Fruit fly (Drosophila melanogaster): ENCODE measurements around the gene CG32440.

The CG32440 gene

DNA sequence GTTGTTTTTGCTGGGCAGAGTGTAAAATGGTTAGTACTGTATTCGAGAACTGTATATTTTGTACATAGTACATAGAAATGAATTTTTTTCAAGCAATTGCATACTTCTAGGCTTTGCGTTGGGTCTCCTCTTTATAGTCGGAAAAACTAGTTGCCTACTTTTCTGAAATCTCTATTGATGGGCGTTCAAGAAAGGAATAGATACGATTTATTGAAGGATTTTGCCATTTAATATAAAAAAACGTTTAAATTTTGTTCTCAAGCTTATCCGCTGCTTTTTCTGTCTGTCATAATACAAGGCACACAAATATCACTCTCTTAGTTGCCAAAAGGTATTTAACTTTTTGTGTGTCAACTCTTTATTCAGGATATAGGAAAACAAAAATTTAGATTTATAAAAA lies at the start of gene CG32440:
Gene CG32440, plus strand, starts transcription at position 301 of the 400 bp plus-strand sequence.
- no peak for TF ChIP-seq pan (optimal IDR thresholded peaks at IDR 0.05)
- no peak for TF ChIP-seq CG8478 (optimal IDR thresholded peaks at IDR 0.05)
- TF ChIP-seq EcR (GFP tag; optimal IDR thresholded peaks at IDR 0.05): no peak
- no peak for TF ChIP-seq usp (GFP tag; optimal IDR thresholded peaks at IDR 0.05)
- TF ChIP-seq Dll (optimal IDR thresholded peaks at IDR 0.05): no peak
- no peak for TF ChIP-seq psq (optimal IDR thresholded peaks at IDR 0.05)

DNA sequence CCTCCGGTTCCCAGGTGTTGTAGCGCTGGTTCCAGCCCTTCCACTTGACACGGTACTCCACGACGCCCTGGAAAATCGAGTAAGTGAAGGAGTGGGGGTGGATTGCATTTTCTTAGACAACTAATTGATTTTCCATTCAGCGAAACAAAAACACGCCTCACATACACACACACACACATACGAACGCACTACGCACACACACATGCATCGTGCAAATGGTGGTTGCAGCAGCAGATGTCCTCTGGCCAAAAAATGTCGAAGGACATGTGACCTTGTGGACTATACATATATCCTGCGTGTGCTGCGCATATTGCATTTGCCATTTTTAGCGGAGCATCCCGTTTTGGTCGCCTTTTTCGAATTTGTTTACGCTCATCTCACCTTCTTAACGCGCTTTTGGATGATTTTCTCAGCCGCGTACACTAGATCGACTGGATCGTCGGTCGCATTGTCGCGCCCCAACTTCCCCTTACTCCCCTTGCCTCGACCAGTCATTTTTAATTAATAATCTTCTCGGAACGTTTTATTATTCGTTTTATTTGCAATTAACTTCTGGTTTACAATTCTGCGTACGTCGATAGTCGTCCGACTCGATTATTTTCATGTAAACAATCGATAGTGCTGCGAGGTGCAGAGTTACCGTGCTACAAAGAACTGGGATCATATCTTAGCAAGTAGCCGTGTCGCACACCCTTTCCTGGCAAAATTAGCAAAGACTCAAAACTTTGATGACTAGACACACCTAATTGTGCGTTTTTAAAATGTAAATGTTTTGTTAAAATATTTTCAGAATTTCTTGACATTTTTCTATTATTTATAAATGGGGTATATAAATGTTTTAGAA lies 42.3 kb upstream of the CG32440 start, which contains the start of gene Pc:
Gene Pc, minus strand, starts transcription at position 605 of the 844 bp plus-strand sequence.
- TF ChIP-seq psq (optimal IDR thresholded peaks at IDR 0.05): no peak
- TF ChIP-seq EcR (GFP tag; optimal IDR thresholded peaks at IDR 0.05): no peak
- TF ChIP-seq pan (optimal IDR thresholded peaks at IDR 0.05): no peak
- TF ChIP-seq usp (GFP tag; optimal IDR thresholded peaks at IDR 0.05): no peak
- TF ChIP-seq Dll (optimal IDR thresholded peaks at IDR 0.05): no peak
- no peak for TF ChIP-seq CG8478 (optimal IDR thresholded peaks at IDR 0.05)

DNA sequence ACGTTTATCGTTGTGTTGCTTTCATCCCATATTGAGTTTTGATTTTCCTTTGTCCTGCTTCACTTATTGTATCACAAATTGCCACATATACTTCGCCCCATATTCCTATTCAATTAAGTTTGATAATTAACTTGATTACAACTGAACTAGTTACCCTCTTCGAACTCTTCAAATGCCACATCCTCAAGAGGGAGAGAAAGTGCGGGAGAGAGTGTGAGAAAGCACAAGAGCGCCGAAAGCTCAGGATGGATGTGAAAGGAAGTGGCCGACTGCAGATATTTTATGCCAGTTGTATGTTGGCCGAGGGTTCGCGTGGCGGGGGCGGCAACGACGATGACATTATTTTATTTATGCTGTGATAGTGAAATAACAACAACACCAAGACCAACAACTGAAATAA lies 41.5 kb upstream of the CG32440 start, which contains the start of gene Rab26:
Gene Rab26, plus strand, starts transcription at position 301 of the 400 bp plus-strand sequence.
- TF ChIP-seq EcR (GFP tag; optimal IDR thresholded peaks at IDR 0.05) (no peak), pan (optimal IDR thresholded peaks at IDR 0.05) (no peak), Dll (optimal IDR thresholded peaks at IDR 0.05) (no peak), psq (optimal IDR thresholded peaks at IDR 0.05) (no peak), usp (GFP tag; optimal IDR thresholded peaks at IDR 0.05) (no peak), CG8478 (optimal IDR thresholded peaks at IDR 0.05) (no peak)

DNA sequence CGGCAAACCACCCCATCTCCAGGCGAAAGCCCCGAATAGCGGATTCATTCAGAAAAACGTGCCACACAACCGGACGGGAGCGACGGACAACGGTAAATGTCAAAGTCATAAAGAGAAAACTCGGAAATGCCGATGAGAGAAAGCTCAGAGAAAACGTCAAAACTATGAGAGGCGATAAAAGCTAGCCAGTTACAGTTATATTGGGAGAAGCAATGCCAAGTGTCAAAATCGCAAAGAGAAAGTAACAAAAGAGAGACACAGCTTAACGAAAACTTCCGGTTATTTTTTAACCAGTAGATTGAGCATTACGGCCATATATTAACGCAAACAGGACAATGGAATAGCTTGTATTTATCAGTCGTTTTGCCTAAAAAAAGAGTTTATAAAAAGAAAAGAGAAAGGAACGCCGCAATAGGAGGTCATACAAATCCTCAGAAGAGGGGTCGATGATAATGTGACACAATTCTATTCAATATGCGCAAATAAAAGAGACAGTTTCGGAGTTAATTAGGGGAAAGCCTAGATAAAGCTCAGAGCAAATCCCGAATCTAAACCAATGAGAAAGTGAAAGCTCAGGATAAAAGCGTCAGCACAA lies 40.6 kb upstream of the CG32440 start:
- TF ChIP-seq usp (GFP tag; optimal IDR thresholded peaks at IDR 0.05) (no peak), psq (optimal IDR thresholded peaks at IDR 0.05) (no peak), EcR (GFP tag; optimal IDR thresholded peaks at IDR 0.05) (no peak), pan (optimal IDR thresholded peaks at IDR 0.05) (no peak), Dll (optimal IDR thresholded peaks at IDR 0.05) (no peak), CG8478 (optimal IDR thresholded peaks at IDR 0.05) (no peak)

DNA sequence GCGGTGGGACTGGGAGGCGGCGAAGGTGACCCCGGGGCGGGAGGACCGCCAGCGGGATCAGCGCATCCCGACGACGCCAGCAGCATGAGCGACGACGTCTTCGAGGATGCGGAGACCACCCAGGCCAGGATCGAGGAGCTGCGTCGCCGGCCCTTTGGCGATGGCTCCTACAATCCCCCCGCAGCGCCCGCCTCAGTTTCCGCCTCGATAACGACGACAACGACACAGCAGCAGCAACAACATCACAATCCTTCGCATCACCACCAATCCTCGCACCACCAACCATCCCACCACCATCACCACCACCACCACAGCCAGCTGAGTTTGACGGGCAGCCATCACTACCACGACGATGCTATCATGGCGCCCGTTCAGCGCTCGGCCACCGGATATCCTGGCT lies 40.0 kb upstream of the CG32440 start:
- TF ChIP-seq usp (GFP tag; optimal IDR thresholded peaks at IDR 0.05) (no peak), CG8478 (optimal IDR thresholded peaks at IDR 0.05) (no peak), EcR (GFP tag; optimal IDR thresholded peaks at IDR 0.05) (no peak), psq (optimal IDR thresholded peaks at IDR 0.05) (no peak), Dll (optimal IDR thresholded peaks at IDR 0.05) (no peak), pan (optimal IDR thresholded peaks at IDR 0.05) (no peak)

DNA sequence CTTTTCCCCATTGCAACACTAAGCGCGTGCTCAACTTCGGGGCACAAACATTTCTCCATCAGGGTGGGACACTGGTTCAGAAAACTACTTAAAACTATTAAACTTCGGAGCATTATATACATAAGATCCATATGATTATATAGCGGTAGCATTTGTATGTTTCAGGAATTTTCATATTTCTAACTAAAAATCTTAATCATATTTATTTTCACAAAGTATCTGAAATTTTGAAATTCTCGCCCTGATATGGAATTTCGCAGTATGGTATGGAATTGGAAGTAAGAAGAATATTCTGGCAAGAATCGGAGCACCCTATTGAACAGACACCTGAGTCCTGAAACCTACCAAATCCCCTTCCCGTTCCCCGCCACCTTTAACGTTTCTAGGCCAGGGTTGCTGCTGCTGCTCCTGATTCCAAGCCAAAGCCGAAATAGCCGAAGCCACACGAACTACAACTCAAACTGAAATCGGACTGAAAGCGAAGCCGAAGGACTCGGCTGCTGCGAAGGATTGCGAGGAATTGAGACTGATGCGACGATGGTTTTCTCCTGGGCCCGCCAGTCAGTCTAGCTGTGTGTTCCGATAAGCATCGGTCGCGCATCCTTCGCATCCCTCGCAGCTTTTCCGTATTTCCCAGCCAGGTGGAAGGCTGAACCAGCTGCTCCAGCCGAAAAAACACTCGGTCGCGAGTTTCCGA lies 38.0 kb upstream of the CG32440 start:
- TF ChIP-seq usp (GFP tag; optimal IDR thresholded peaks at IDR 0.05) (no peak), pan (optimal IDR thresholded peaks at IDR 0.05) (no peak), EcR (GFP tag; optimal IDR thresholded peaks at IDR 0.05) (no peak)

DNA sequence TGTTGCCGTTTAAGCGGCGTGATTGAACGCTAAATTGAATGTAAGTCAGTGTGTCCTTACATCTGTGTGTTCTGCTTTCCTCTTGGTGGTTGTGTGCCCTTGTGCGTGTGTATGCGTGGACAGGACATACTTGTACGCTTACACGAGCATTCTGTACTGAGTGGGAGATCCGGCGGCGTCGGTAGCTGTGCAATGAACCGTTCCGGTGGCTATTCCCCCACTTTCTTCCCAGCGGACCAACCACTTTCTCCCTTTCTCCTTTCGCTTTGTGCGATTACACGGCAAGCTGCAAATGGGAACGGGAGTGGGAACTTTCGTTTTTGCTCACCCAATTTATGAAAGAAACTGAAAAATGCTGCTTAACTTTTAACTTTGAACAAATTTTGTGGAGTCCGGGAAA lies 35.3 kb upstream of the CG32440 start:
- no peak for TF ChIP-seq EcR (GFP tag; optimal IDR thresholded peaks at IDR 0.05)
- no peak for TF ChIP-seq Dll (optimal IDR thresholded peaks at IDR 0.05)
- no peak for TF ChIP-seq usp (GFP tag; optimal IDR thresholded peaks at IDR 0.05)
- TF ChIP-seq psq (optimal IDR thresholded peaks at IDR 0.05): no peak
- no peak for TF ChIP-seq CG8478 (optimal IDR thresholded peaks at IDR 0.05)
- no peak for TF ChIP-seq pan (optimal IDR thresholded peaks at IDR 0.05)

DNA sequence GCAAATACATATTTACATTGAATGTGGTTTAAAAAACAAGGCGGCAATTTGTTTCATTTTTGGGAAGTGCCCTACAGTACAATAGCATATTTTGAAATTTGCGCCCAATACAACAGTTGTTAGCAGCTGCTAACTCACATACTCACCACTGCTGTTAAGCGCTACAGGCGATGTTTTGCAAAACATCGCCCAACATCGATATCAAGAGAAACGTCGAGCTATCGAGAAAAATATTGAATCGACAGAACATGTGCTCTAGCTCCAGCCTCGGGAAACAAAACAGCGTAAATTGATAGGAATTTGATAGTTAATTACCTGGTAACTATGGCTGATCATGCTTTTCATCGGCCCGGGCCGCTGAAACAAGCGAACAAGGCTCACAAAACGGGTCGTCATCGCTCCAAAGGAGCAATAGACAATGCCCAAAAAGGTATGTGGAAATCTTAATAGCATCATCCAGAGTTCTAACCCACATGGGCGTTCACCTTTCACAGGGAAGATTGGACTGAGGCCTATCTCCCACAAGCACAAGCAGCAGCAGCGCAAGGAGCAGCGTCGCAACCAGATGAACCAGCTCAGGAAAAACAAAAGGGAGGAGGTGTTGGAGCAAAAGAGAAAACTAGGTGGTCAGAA lies 24.9 kb upstream of the CG32440 start, which contains the start of gene Tsr1:
Gene Tsr1, plus strand, starts transcription at position 217 of the 633 bp plus-strand sequence.
- no peak for TF ChIP-seq usp (GFP tag; optimal IDR thresholded peaks at IDR 0.05)
- TF ChIP-seq Dll (optimal IDR thresholded peaks at IDR 0.05): no peak

DNA sequence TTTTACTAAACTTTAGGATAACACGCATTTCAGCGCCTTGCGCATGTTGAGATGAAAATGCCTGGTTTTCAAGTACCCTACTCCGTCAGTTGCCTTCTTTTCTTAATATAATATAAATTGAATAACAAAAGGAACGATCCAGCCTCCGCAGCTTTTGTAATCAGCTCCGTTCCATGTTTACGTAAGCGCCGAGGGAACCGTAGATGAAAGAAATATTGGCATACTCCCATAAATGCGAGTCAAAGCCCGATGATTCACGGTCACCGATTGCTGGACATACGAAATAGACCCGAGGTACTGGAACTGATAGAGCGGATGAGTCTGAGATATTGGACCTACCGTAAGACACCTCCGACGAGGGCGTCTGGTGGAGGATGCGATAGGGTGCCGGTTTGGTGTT lies 17.4 kb upstream of the CG32440 start:
- no peak for TF ChIP-seq psq (optimal IDR thresholded peaks at IDR 0.05)
- TF ChIP-seq EcR (GFP tag; optimal IDR thresholded peaks at IDR 0.05): no peak
- no peak for TF ChIP-seq pan (optimal IDR thresholded peaks at IDR 0.05)
- no peak for TF ChIP-seq Dll (optimal IDR thresholded peaks at IDR 0.05)
- no peak for TF ChIP-seq CG8478 (optimal IDR thresholded peaks at IDR 0.05)
- no peak for TF ChIP-seq usp (GFP tag; optimal IDR thresholded peaks at IDR 0.05)

DNA sequence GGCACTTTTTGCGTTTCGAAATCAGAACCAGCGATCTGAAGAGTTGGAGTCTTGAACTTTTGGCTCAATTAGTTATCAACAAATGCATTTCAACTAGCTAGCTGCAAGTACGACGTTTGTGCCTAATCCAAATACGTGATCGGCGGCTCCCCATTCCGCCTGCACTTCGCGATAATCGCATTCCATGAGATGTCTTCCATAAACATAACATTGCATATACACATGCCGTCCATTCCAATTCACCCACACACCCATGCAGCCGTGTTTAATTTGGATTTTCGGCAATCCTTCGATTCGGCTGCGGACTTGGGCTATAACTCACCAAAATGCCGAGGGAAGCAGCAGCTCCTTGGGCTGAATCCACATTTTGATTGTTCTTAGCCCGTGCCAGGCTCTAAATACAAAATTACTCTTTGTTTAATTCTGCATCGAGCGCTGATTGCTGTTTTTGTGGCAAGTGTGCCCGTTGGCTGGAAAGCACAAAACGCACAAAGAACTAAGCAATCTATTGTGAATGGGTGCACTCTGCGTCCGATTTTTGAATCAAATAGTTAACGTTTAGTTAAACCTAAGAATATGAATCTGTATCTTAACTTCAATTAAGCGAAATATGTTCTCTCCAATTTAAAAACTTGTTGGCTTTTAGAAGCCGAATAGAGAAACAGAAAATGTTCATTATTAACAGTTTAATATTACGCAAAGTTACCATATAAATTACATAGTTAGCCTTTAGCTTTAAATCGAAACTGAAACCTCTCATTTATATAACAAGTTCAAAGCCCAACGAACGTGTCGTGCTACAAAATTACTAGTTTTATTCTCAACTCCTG lies 16.5 kb upstream of the CG32440 start, which contains the start of the genes Tbc1d8-9 and CG32436:
Gene Tbc1d8-9, minus strand, starts transcription at position 463 of the 830 bp plus-strand sequence.
Gene CG32436, plus strand, starts transcription at position 780 of the 830 bp plus-strand sequence.
- TF ChIP-seq usp (GFP tag; optimal IDR thresholded peaks at IDR 0.05) (no peak), psq (optimal IDR thresholded peaks at IDR 0.05) (no peak), EcR (GFP tag; optimal IDR thresholded peaks at IDR 0.05) (no peak), pan (optimal IDR thresholded peaks at IDR 0.05) (no peak), CG8478 (optimal IDR thresholded peaks at IDR 0.05) (no peak), Dll (optimal IDR thresholded peaks at IDR 0.05) (no peak)
